Fruit fly (Drosophila melanogaster) whole organism, prepupa: ENCODE data around the gene Cyp4ac2.
A peak's percentile ranks its signal among the peaks of the same experiment; 100 is the strongest.

Source experiments
- Blimp-1 ChIP-seq: fragments of 200-800 bp; sonication (Bioruptor generic); optimal IDR thresholded peaks from 3 replicates; lab custom pipeline; 2017; ENCODE audit warnings: missing biosample characterization, missing genetic modification characterization, mild to moderate bottlenecking, moderate library complexity, missing genetic modification reagents
- CG10631 ChIP-seq: fragments of 200-800 bp; sonication (Bioruptor generic); optimal IDR thresholded peaks from 2 replicates; lab custom pipeline; 2016; ENCODE audit warnings: missing biosample characterization, missing genetic modification characterization
- CG10669 ChIP-seq: fragments of 200-800 bp; sonication (Bioruptor generic); optimal IDR thresholded peaks from 3 replicates; lab custom pipeline; 2018; ENCODE audit warnings: missing biosample characterization, mild to moderate bottlenecking, missing genetic modification characterization, moderate library complexity
- CG11294 ChIP-seq: fragments of 200-800 bp; sonication (Bioruptor generic); IDR thresholded peaks from 2 replicates; pipeline ENCODE4 v1.3.6; 2022; ENCODE audit warnings: missing biosample characterization, missing genetic modification characterization
- CG11762 ChIP-seq: fragments of 200-800 bp; sonication (Bioruptor generic); optimal IDR thresholded peaks from 3 replicates; lab custom pipeline; 2016; ENCODE audit warnings: missing biosample characterization, missing genetic modification characterization; ENCODE audit not compliant: insufficient read depth
- CG11902 ChIP-seq: fragments of 200-800 bp; sonication (Bioruptor generic); optimal IDR thresholded peaks from 3 replicates; lab custom pipeline; 2016; ENCODE audit warnings: missing biosample characterization, missing genetic modification characterization
- CG15336 ChIP-seq: fragments of 200-800 bp; sonication (Bioruptor generic); IDR thresholded peaks from 2 replicates; pipeline ENCODE4 v1.3.6; 2022; ENCODE audit warnings: missing biosample characterization, missing genetic modification characterization
- CG1621 ChIP-seq: fragments of 200-800 bp; sonication (Bioruptor generic); optimal IDR thresholded peaks from 3 replicates; lab custom pipeline; 2018; ENCODE audit warnings: missing biosample characterization, mild to moderate bottlenecking, missing genetic modification characterization
- CG16779 ChIP-seq: fragments of 200-800 bp; sonication (Bioruptor generic); optimal IDR thresholded peaks from 3 replicates; lab custom pipeline; 2017; ENCODE audit warnings: missing biosample characterization, mild to moderate bottlenecking, missing genetic modification characterization
- CG3032 ChIP-seq: fragments of 200-800 bp; optimal IDR thresholded peaks from 2 replicates; lab custom pipeline; 2019; ENCODE audit warnings: missing biosample characterization, mild to moderate bottlenecking, missing genetic modification characterization, moderate library complexity
- CG31627 ChIP-seq: fragments of 200-800 bp; sonication (Bioruptor generic); optimal IDR thresholded peaks from 3 replicates; lab custom pipeline; 2016; ENCODE audit warnings: missing biosample characterization, missing genetic modification characterization
- CG34406 ChIP-seq: fragments of 200-800 bp; sonication (Bioruptor generic); optimal IDR thresholded peaks from 3 replicates; lab custom pipeline; 2016; ENCODE audit warnings: missing biosample characterization, missing genetic modification characterization
- CG3919 ChIP-seq: fragments of 200-800 bp; sonication (Bioruptor generic); optimal IDR thresholded peaks from 3 replicates; lab custom pipeline; 2016; ENCODE audit warnings: missing biosample characterization, missing genetic modification characterization
- CG6276 ChIP-seq: fragments of 200-800 bp; sonication (Bioruptor generic); optimal IDR thresholded peaks from 2 replicates; lab custom pipeline; 2017; ENCODE audit warnings: missing biosample characterization, mild to moderate bottlenecking, missing genetic modification characterization
- CG6792 ChIP-seq: fragments of 200-800 bp; sonication (Bioruptor generic); optimal IDR thresholded peaks from 3 replicates; lab custom pipeline; 2016; ENCODE audit warnings: missing biosample characterization, missing genetic modification characterization
- CG6808 ChIP-seq: fragments of 200-800 bp; sonication (Bioruptor generic); optimal IDR thresholded peaks from 3 replicates; lab custom pipeline; 2017; ENCODE audit warnings: missing biosample characterization, missing genetic modification characterization, mild to moderate bottlenecking, moderate library complexity, missing genetic modification reagents
- CG6854 ChIP-seq: fragments of 200-800 bp; sonication (Bioruptor generic); optimal IDR thresholded peaks from 2 replicates; lab custom pipeline; 2017; ENCODE audit warnings: missing biosample characterization, mild to moderate bottlenecking, missing genetic modification characterization
- CG7368 ChIP-seq: fragments of 200-800 bp; sonication (Bioruptor generic); optimal IDR thresholded peaks from 3 replicates; lab custom pipeline; 2016; ENCODE audit warnings: missing biosample characterization, missing genetic modification characterization
- CG8119 ChIP-seq: fragments of 200-800 bp; sonication (Bioruptor generic); IDR thresholded peaks from 3 replicates; pipeline ENCODE4 v1.3.6; 2022; ENCODE audit warnings: missing biosample characterization, missing genetic modification characterization
- CG8319 ChIP-seq: fragments of 200-800 bp; sonication (Bioruptor generic); optimal IDR thresholded peaks from 3 replicates; lab custom pipeline; 2016; ENCODE audit warnings: missing biosample characterization, missing genetic modification characterization
- CG8632 ChIP-seq: fragments of 200-800 bp; sonication (Bioruptor generic); optimal IDR thresholded peaks from 3 replicates; lab custom pipeline; 2016; ENCODE audit warnings: missing biosample characterization, missing genetic modification characterization
- CG9139 ChIP-seq: fragments of 200-800 bp; sonication (Bioruptor generic); optimal IDR thresholded peaks from 3 replicates; lab custom pipeline; 2017; ENCODE audit warnings: missing biosample characterization, mild to moderate bottlenecking, missing genetic modification characterization
- Eip75B ChIP-seq: fragments of 200-800 bp; sonication (Bioruptor generic); optimal IDR thresholded peaks from 3 replicates; lab custom pipeline; 2016; ENCODE audit warnings: missing biosample characterization, missing genetic modification characterization
- Eip93F ChIP-seq: fragments of 200-800 bp; sonication (Bioruptor generic); optimal IDR thresholded peaks from 2 replicates; lab custom pipeline; 2016; ENCODE audit warnings: missing biosample characterization, mild to moderate bottlenecking, missing genetic modification characterization
- Gug ChIP-seq: fragments of 200-800 bp; sonication (Bioruptor generic); IDR thresholded peaks from 2 replicates; pipeline ENCODE4 v1.3.6; 2022; ENCODE audit warnings: missing biosample characterization, missing genetic modification characterization
- Hr38 ChIP-seq: sonication (Bioruptor generic); optimal IDR thresholded peaks from 2 replicates; lab custom pipeline; 2016; ENCODE audit warnings: missing biosample characterization, missing genetic modification characterization
- Hr4 ChIP-seq: fragments of 200-800 bp; sonication (Bioruptor generic); optimal IDR thresholded peaks from 3 replicates; lab custom pipeline; 2016; ENCODE audit warnings: missing biosample characterization, missing genetic modification characterization
- Lpt ChIP-seq: fragments of 200-800 bp; sonication (Bioruptor generic); optimal IDR thresholded peaks from 3 replicates; lab custom pipeline; 2016; ENCODE audit warnings: missing biosample characterization, missing genetic modification characterization
- OdsH ChIP-seq: fragments of 200-800 bp; sonication (Bioruptor generic); optimal IDR thresholded peaks from 3 replicates; lab custom pipeline; 2016; ENCODE audit warnings: missing biosample characterization, missing genetic modification characterization
- Smox ChIP-seq: fragments of 200-800 bp; sonication (Bioruptor generic); optimal IDR thresholded peaks from 3 replicates; lab custom pipeline; 2016; ENCODE audit warnings: missing biosample characterization, missing genetic modification characterization
- Sox102F ChIP-seq: fragments of 200-800 bp; sonication (Bioruptor generic); optimal IDR thresholded peaks from 2 replicates; lab custom pipeline; 2016; ENCODE audit warnings: missing biosample characterization, mild to moderate bottlenecking, missing genetic modification characterization
- Sox14 ChIP-seq: fragments of 200-800 bp; sonication (Bioruptor generic); optimal IDR thresholded peaks from 3 replicates; lab custom pipeline; 2016; ENCODE audit warnings: missing biosample characterization, missing genetic modification characterization
- Sox15 ChIP-seq: fragments of 200-800 bp; sonication (Bioruptor generic); optimal IDR thresholded peaks from 3 replicates; lab custom pipeline; 2016; ENCODE audit warnings: missing biosample characterization, missing genetic modification characterization
- achi ChIP-seq: fragments of 200-800 bp; sonication (Bioruptor generic); optimal IDR thresholded peaks from 3 replicates; lab custom pipeline; 2016; ENCODE audit warnings: missing biosample characterization, missing genetic modification characterization
- cyc ChIP-seq: fragments of 200-800 bp; sonication (Bioruptor generic); optimal IDR thresholded peaks from 3 replicates; lab custom pipeline; 2016; ENCODE audit warnings: missing biosample characterization, missing genetic modification characterization
- dac ChIP-seq: fragments of 200-800 bp; sonication (Bioruptor generic); optimal IDR thresholded peaks from 2 replicates; lab custom pipeline; 2017; ENCODE audit warnings: missing biosample characterization, mild to moderate bottlenecking, missing genetic modification characterization
- esn ChIP-seq: fragments of 200-800 bp; sonication (Bioruptor generic); optimal IDR thresholded peaks from 2 replicates; lab custom pipeline; 2016; ENCODE audit warnings: missing biosample characterization, mild to moderate bottlenecking, missing genetic modification characterization, moderate library complexity
- fkh ChIP-seq: fragments of 200-800 bp; sonication (Bioruptor generic); optimal IDR thresholded peaks from 3 replicates; lab custom pipeline; 2017; ENCODE audit warnings: missing biosample characterization, mild to moderate bottlenecking, missing genetic modification characterization, moderate library complexity
- lz ChIP-seq: fragments of 200-800 bp; sonication (Bioruptor generic); optimal IDR thresholded peaks from 3 replicates; lab custom pipeline; 2016; ENCODE audit warnings: missing biosample characterization, missing genetic modification characterization
- net ChIP-seq: fragments of 200-800 bp; sonication (Bioruptor generic); optimal IDR thresholded peaks from 3 replicates; lab custom pipeline; 2016; ENCODE audit warnings: missing biosample characterization, missing genetic modification characterization
- pdm3 ChIP-seq: fragments of 200-800 bp; sonication (Bioruptor generic); optimal IDR thresholded peaks from 3 replicates; lab custom pipeline; 2016; ENCODE audit warnings: missing biosample characterization, missing genetic modification characterization
- salr ChIP-seq, 2 experiments: fragments of 200-800 bp; sonication (Bioruptor generic); optimal IDR thresholded peaks; 3 replicates each; lab custom pipeline; 2016 to 2018; ENCODE audit warnings: missing biosample characterization in 2 of 2, missing genetic modification characterization in 2 of 2, mild to moderate bottlenecking in 1 of 2
- spab ChIP-seq: fragments of 200-800 bp; sonication (Bioruptor generic); optimal IDR thresholded peaks from 2 replicates; lab custom pipeline; 2017; ENCODE audit warnings: missing biosample characterization, mild to moderate bottlenecking, missing genetic modification characterization, missing genetic modification reagents
- ss ChIP-seq, 2 experiments: fragments of 200-800 bp; sonication (Bioruptor generic); optimal IDR thresholded peaks; 2 replicates in 1 of 2; 3 replicates in 1 of 2; lab custom pipeline; 2017 to 2018; ENCODE audit warnings: mild to moderate bottlenecking in 2 of 2, missing biosample characterization in 2 of 2, missing genetic modification characterization in 2 of 2, moderate library complexity in 1 of 2
- topi ChIP-seq: fragments of 200-800 bp; sonication (Bioruptor generic); optimal IDR thresholded peaks from 3 replicates; lab custom pipeline; 2016; ENCODE audit warnings: missing biosample characterization, missing genetic modification characterization
- vri ChIP-seq: fragments of 200-800 bp; sonication (Bioruptor generic); optimal IDR thresholded peaks from 3 replicates; lab custom pipeline; 2016; ENCODE audit warnings: missing biosample characterization, mild to moderate bottlenecking, missing genetic modification characterization

Gene Cyp4ac2

DNA sequence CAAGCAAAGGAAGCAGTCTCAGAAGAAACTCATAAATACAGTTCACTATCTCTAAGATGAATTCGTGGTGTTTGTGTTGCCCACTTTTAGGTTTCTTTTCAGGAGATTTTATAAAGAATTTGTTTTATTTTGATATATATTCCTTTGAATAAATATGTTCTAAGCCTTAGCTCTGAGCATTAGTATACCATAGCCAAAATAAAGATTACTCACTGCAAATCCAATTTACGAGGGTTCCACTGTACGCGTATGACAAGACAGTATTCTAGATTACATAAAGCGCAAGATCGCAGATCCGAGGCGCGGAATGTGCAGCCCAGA lies 26.4 kb downstream of the Cyp4ac2 start (continued):
- TF ChIP-seq CG11902 (GFP tag; lab: Kevin White, UChicago): peak; percentile 94
- TF ChIP-seq Eip75B (GFP tag; lab: Kevin White, UChicago): peak; percentile 91
- peak; percentile 93 for TF ChIP-seq OdsH
- TF ChIP-seq CG6792 (GFP tag; lab: Kevin White, UChicago): peak; percentile 91
- TF ChIP-seq CG3919 (GFP tag; lab: Kevin White, UChicago): peak; percentile 91
- TF ChIP-seq CG6854 (GFP tag; lab: Kevin White, UChicago): peak; percentile 77
- peak; percentile 94 for TF ChIP-seq CG8632 (GFP tag; lab: Kevin White, UChicago)
- peak; percentile 74 for TF ChIP-seq Sox14 (GFP tag; lab: Kevin White, UChicago)
- TF ChIP-seq Lpt (GFP tag; lab: Kevin White, UChicago): peak; percentile 33
- TF ChIP-seq CG34406 (GFP tag; lab: Kevin White, UChicago): peak; percentile 92
- peak; percentile 92 for TF ChIP-seq Sox15 (GFP tag; lab: Kevin White, UChicago)
- peak; percentile 44 for TF ChIP-seq CG6276
- peak; percentile 86 for TF ChIP-seq net (GFP tag; lab: Kevin White, UChicago)
- TF ChIP-seq Sox102F (GFP tag; lab: Kevin White, UChicago): peak; percentile 95
- TF ChIP-seq Blimp-1: peak; percentile 55
- TF ChIP-seq CG8119 (GFP tag; lab: Robert Waterston, UW): peak; percentile 78
- peak; percentile 94 for TF ChIP-seq spab (GFP tag; lab: Kevin White, UChicago)
- peak; percentile 95 for TF ChIP-seq CG31627 (GFP tag; lab: Kevin White, UChicago)
- TF ChIP-seq cyc (GFP tag; lab: Kevin White, UChicago): peak; percentile 95
- TF ChIP-seq Eip93F (GFP tag; lab: Kevin White, UChicago): peak; percentile 84
- TF ChIP-seq CG1621: peak; percentile 93
- TF ChIP-seq esn (GFP tag; lab: Kevin White, UChicago): peak; percentile 94
- TF ChIP-seq dac (GFP tag; lab: Kevin White, UChicago): no peak
- peak; percentile 98 for TF ChIP-seq CG3032 (tag; lab: Kevin White, UChicago)
- TF ChIP-seq CG7368 (GFP tag; lab: Kevin White, UChicago): peak; percentile 87
- TF ChIP-seq CG10631 (GFP tag; lab: Kevin White, UChicago): peak; percentile 96
- peak; percentile 92 for TF ChIP-seq CG6808 (GFP tag; lab: Kevin White, UChicago)
- TF ChIP-seq CG9139 (GFP tag; lab: Kevin White, UChicago): peak; percentile 90
- peak; percentile 94 for TF ChIP-seq pdm3 (GFP tag; lab: Kevin White, UChicago)
- TF ChIP-seq vri (GFP tag; lab: Kevin White, UChicago): no peak
- peak; percentile 72 to 94 for TF ChIP-seq ss (GFP tag; optimal IDR thresholded peaks at IDR 0.05; lab: Kevin White, UChicago)
- TF ChIP-seq CG8319 (GFP tag; lab: Kevin White, UChicago): peak; percentile 93
- peak; percentile 94 for TF ChIP-seq Smox
- TF ChIP-seq achi (GFP tag; lab: Kevin White, UChicago): peak; percentile 92
- peak; percentile 73 for TF ChIP-seq Hr4 (GFP tag; lab: Kevin White, UChicago)
- TF ChIP-seq, all 60 proteins: peak for 56

DNA sequence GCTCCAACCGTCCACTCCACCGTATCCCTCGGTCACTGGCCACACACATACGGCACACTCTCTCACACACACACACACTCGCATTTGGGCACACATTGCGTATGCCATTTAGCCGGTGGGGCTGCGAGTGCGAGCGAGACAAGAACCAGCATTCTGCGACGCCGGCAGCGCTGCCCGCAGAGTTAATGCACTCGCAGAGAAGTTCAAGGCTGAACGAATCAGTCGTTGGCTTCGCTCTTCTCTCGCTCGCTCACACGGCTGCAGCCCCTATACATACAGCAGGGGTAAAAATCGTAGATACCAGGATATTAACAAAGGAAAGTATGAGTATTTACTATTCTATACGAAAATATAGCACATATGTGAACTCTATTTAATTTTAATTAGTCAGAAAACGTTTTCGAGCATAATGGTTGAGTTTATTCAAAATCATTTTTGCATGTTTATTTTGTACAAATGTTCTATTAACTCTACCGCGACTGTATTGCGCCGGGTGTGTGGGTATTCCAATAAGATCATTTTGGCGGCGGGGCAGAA lies 26.9 kb downstream of the Cyp4ac2 start:
- peak; percentile 94 for TF ChIP-seq CG8119 (GFP tag; lab: Robert Waterston, UW)
- peak; percentile 93 to 97 for TF ChIP-seq ss (GFP tag; optimal IDR thresholded peaks at IDR 0.05; lab: Kevin White, UChicago)
- TF ChIP-seq CG11762 (GFP tag; lab: Kevin White, UChicago): peak; percentile 91
- peak; percentile 78 for TF ChIP-seq CG11294
- TF ChIP-seq CG1621: peak; percentile 94
- peak; percentile 95 for TF ChIP-seq CG34406 (GFP tag; lab: Kevin White, UChicago)
- TF ChIP-seq Hr38: no peak
- peak; percentile 70 for TF ChIP-seq fkh (GFP tag; lab: Kevin White, UChicago)
- peak; percentile 97 for TF ChIP-seq CG10669 (GFP tag; lab: Kevin White, UChicago)
- peak; percentile 97 for TF ChIP-seq Eip75B (GFP tag; lab: Kevin White, UChicago)
- TF ChIP-seq CG6276: peak; percentile 85
- peak; percentile 85 for TF ChIP-seq CG8319 (GFP tag; lab: Kevin White, UChicago)
- peak; percentile 96 for TF ChIP-seq lz (GFP tag; lab: Kevin White, UChicago)
- TF ChIP-seq CG3032 (tag; lab: Kevin White, UChicago): peak; percentile 97
- no peak for TF ChIP-seq vri (GFP tag; lab: Kevin White, UChicago)
- TF ChIP-seq CG31627 (GFP tag; lab: Kevin White, UChicago): peak; percentile 95
- TF ChIP-seq CG16779 (tag; lab: Kevin White, UChicago): peak; percentile 94
- TF ChIP-seq Gug (GFP tag; lab: Robert Waterston, UW): peak; percentile 78
- peak; percentile 94 for TF ChIP-seq OdsH
- TF ChIP-seq topi (GFP tag; lab: Kevin White, UChicago): peak; percentile 95
- TF ChIP-seq Sox102F (GFP tag; lab: Kevin White, UChicago): peak; percentile 96
- TF ChIP-seq CG15336 (GFP tag; lab: Robert Waterston, UW): peak; percentile 93
- TF ChIP-seq salr (GFP tag; optimal IDR thresholded peaks at IDR 0.05; lab: Kevin White, UChicago): peak; percentile 82 to 86
- peak; percentile 89 for TF ChIP-seq Sox15 (GFP tag; lab: Kevin White, UChicago)
- peak; percentile 96 for TF ChIP-seq pdm3 (GFP tag; lab: Kevin White, UChicago)
- TF ChIP-seq CG7368 (GFP tag; lab: Kevin White, UChicago): peak; percentile 92
- peak; percentile 94 for TF ChIP-seq achi (GFP tag; lab: Kevin White, UChicago)
- peak; percentile 94 for TF ChIP-seq CG8632 (GFP tag; lab: Kevin White, UChicago)
- TF ChIP-seq CG6792 (GFP tag; lab: Kevin White, UChicago): peak; percentile 96
- TF ChIP-seq CG11902 (GFP tag; lab: Kevin White, UChicago): peak; percentile 86
